Fruit fly (Drosophila melanogaster): ENCODE measurements around the gene beta-PheRS.

beta-PheRS gene

DNA sequence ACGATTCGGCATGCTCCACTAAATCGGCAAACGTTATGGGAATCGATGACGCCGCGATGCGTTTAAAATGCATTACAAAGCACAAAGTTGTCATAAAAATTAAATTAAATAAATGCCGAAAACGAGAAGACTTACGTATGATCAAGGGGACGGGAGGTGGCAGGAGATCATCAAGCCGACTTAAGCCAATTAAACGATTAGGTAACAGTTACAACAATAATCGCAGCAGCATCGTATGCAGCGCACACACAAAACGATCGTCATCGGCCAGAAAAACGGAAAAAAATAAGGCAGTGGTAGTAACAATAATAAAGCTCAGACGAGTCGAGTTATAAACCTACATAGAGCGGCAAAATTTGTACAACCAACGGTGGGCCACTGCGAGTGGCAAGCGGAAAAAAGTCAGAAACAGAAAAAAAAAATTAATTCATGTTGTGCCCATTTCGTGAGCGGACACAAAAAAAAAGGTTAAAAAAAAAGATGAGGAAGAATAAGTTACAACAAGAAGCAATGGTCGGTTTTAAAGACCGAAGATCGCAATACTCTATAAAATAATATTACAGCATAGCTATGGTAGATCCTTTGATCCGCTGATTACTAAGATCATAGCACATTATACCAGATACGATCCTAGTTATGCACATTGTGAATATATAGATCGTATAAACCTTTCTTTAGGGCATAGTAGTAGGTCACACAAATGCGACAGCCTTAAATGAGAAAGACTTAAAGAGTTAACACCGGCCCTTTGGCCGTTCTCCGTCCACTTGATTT, 46.0 kb downstream of the beta-PheRS start (continued):
- TF ChIP-seq CG5180 (GFP tag; optimal IDR thresholded peaks at IDR 0.05): peak; percentile 31
- TF ChIP-seq en (GFP tag; optimal IDR thresholded peaks at IDR 0.05): no peak
- TF ChIP-seq PHDP (tag; optimal IDR thresholded peaks at IDR 0.05): peak; percentile 40
- no peak for TF ChIP-seq pan (optimal IDR thresholded peaks at IDR 0.05)
- peak in 1 of 2 experiments; percentile 51 for TF ChIP-seq pan (GFP tag; optimal IDR thresholded peaks at IDR 0.05 in 1 of 2, IDR thresholded peaks at IDR 0.05 in 1 of 2)
- TF ChIP-seq CG8924 (tag; optimal IDR thresholded peaks at IDR 0.05): peak; percentile 48
- no peak for TF ChIP-seq BtbVII (GFP tag; optimal IDR thresholded peaks at IDR 0.05)
- TF ChIP-seq Opbp (GFP tag; IDR thresholded peaks at IDR 0.05; ENCODE audit: partially characterized antibody): no peak
- peak; percentile 83 for TF ChIP-seq CG17359 (tag; optimal IDR thresholded peaks at IDR 0.05)
- TF ChIP-seq prd (optimal IDR thresholded peaks at IDR 0.05): no peak
- peak; percentile 41; the same call in 1 of the 3 replicates for TF ChIP-seq prd (GFP tag; IDR thresholded peaks at IDR 0.05)
- TF ChIP-seq CG10462 (GFP tag; optimal IDR thresholded peaks at IDR 0.05): no peak
- peak; percentile 38 for TF ChIP-seq ems (GFP tag; optimal IDR thresholded peaks at IDR 0.05)
- peak; percentile 78 for TF ChIP-seq Blimp-1 (GFP tag; optimal IDR thresholded peaks at IDR 0.05)
- TF ChIP-seq ken (GFP tag; IDR thresholded peaks at IDR 0.05): peak; percentile 68
- no peak for TF ChIP-seq nom (GFP tag; optimal IDR thresholded peaks at IDR 0.05)
- no peak for TF ChIP-seq crc (GFP tag; optimal IDR thresholded peaks at IDR 0.05)
- peak; percentile 34 for TF ChIP-seq gsb-n (tag; optimal IDR thresholded peaks at IDR 0.05)
- peak; percentile 35 for TF ChIP-seq CG1233 (GFP tag; optimal IDR thresholded peaks at IDR 0.05)
- TF ChIP-seq gce (GFP tag; IDR thresholded peaks at IDR 0.05): peak; percentile 61; the same call in 1 of the 3 replicates
- peak; percentile 52 for TF ChIP-seq CG15601 (tag; optimal IDR thresholded peaks at IDR 0.05)
- peak; percentile 72 for TF ChIP-seq ATbp (GFP tag; optimal IDR thresholded peaks at IDR 0.05)
- no peak for TF ChIP-seq Kr (GFP tag; optimal IDR thresholded peaks at IDR 0.05)
- no peak for TF ChIP-seq so (GFP tag; IDR thresholded peaks at IDR 0.05)
- TF ChIP-seq Lhr (GFP tag; optimal IDR thresholded peaks at IDR 0.05): no peak
- peak; percentile 85 for TF ChIP-seq dmrt99B (tag; optimal IDR thresholded peaks at IDR 0.05)
- peak; percentile 46 for TF ChIP-seq az2 (GFP tag; optimal IDR thresholded peaks at IDR 0.05)
- TF ChIP-seq gem (tag; optimal IDR thresholded peaks at IDR 0.05): peak; percentile 74
- no peak for TF ChIP-seq Atf6 (GFP tag; IDR thresholded peaks at IDR 0.05)
- TF ChIP-seq CG4328 (GFP tag; optimal IDR thresholded peaks at IDR 0.05): no peak
- TF ChIP-seq CG3407 (GFP tag; optimal IDR thresholded peaks at IDR 0.05): peak; percentile 27
- peak; percentile 23 for TF ChIP-seq CG9437 (GFP tag; optimal IDR thresholded peaks at IDR 0.05)
- peak; percentile 74 for TF ChIP-seq ttk (GFP tag; IDR thresholded peaks at IDR 0.05)
- TF ChIP-seq tap (tag; optimal IDR thresholded peaks at IDR 0.05): peak; percentile 72
- TF ChIP-seq CG4707 (GFP tag; optimal IDR thresholded peaks at IDR 0.05): peak; percentile 47
- no peak for TF ChIP-seq ro (GFP tag; IDR thresholded peaks at IDR 0.05)
- TF ChIP-seq wor (GFP tag; IDR thresholded peaks at IDR 0.05): peak; percentile 33; the same call in 1 of the 2 replicates
- TF ChIP-seq Nf-YB (GFP tag; optimal IDR thresholded peaks at IDR 0.05): no peak
- TF ChIP-seq tgo (GFP tag; IDR thresholded peaks at IDR 0.05): peak; percentile 54; the same call in 2 of the 3 replicates
- TF ChIP-seq CG1792 (GFP tag; optimal IDR thresholded peaks at IDR 0.05): no peak
- peak; percentile 55; the same call in 2 of the 3 replicates for TF ChIP-seq Mrtf (GFP tag; IDR thresholded peaks at IDR 0.05)
- TF ChIP-seq CG13424 (tag; optimal IDR thresholded peaks at IDR 0.05): peak; percentile 81
- TF ChIP-seq CG10654 (GFP tag; optimal IDR thresholded peaks at IDR 0.05): peak; percentile 26
- TF ChIP-seq CG7357 (GFP tag; IDR thresholded peaks at IDR 0.05): 0 out of 3 replicates have a peak, but pooled peaks have one; percentile 36
- peak; percentile 38 for TF ChIP-seq ewg (GFP tag; optimal IDR thresholded peaks at IDR 0.05)
- no peak for TF ChIP-seq seq (GFP tag; IDR thresholded peaks at IDR 0.05)
- peak; percentile 11 for TF ChIP-seq bab2 (GFP tag; optimal IDR thresholded peaks at IDR 0.05)
- peak; percentile 17 for TF ChIP-seq btn (GFP tag; optimal IDR thresholded peaks at IDR 0.05)
- TF ChIP-seq CG10274 (GFP tag; optimal IDR thresholded peaks at IDR 0.05): no peak

Measured in whole organism, embryonic.